Fruit fly (Drosophila melanogaster) whole organism, embryonic: ENCODE measurements around the gene CG7810.

Source experiments
- Awh ChIP-seq: fragments of 200-800 bp; sonication (Bioruptor generic); IDR thresholded peaks from 2 replicates; pipeline ENCODE4, ENCODE4 v1.3.6; 2022; ENCODE audit warnings: missing biosample characterization, missing genetic modification characterization
- Bgb ChIP-seq: fragments of 200-800 bp; sonication (Bioruptor generic); IDR thresholded peaks from 2 replicates; pipeline ENCODE4 v1.3.6; 2022; ENCODE audit warnings: missing biosample characterization, missing genetic modification characterization; ENCODE audit not compliant: partially characterized antibody
- CG12219 ChIP-seq: fragments of 200-800 bp; sonication (Bioruptor generic); optimal IDR thresholded peaks from 3 replicates; lab custom pipeline; 2018; ENCODE audit warnings: missing biosample characterization, mild to moderate bottlenecking, missing genetic modification characterization
- CG12236 ChIP-seq: fragments of 200-800 bp; sonication (Bioruptor generic); optimal IDR thresholded peaks from 2 replicates; lab custom pipeline; 2016; ENCODE audit warnings: missing biosample characterization, missing genetic modification characterization
- CG12659 ChIP-seq: fragments of 200-800 bp; sonication (Bioruptor generic); optimal IDR thresholded peaks from 3 replicates; lab custom pipeline; 2017; ENCODE audit warnings: mild to moderate bottlenecking, missing biosample characterization, missing genetic modification reagents, missing genetic modification characterization
- CG12769 ChIP-seq: fragments of 200-800 bp; sonication (Bioruptor generic); optimal IDR thresholded peaks from 2 replicates; lab custom pipeline; 2019; ENCODE audit warnings: missing biosample characterization, mild to moderate bottlenecking, missing genetic modification characterization, moderate library complexity
- CG14441 ChIP-seq: fragments of 200-800 bp; sonication (Bioruptor generic); IDR thresholded peaks from 2 replicates; pipeline ENCODE4 v1.3.6; 2022; ENCODE audit warnings: missing biosample characterization, missing genetic modification characterization
- CG15514 ChIP-seq: fragments of 200-800 bp; sonication (Bioruptor generic); optimal IDR thresholded peaks from 3 replicates; lab custom pipeline; 2017; ENCODE audit warnings: missing biosample characterization, missing genetic modification characterization, mild to moderate bottlenecking, moderate library complexity, missing genetic modification reagents
- CG17829 ChIP-seq: fragments of 200-800 bp; optimal IDR thresholded peaks from 2 replicates; lab custom pipeline; 2019; ENCODE audit warnings: missing biosample characterization, mild to moderate bottlenecking, missing genetic modification characterization, moderate library complexity
- CG18011 ChIP-seq: fragments of 200-800 bp; sonication (Bioruptor generic); optimal IDR thresholded peaks from 2 replicates; lab custom pipeline; 2017; ENCODE audit warnings: missing biosample characterization, missing genetic modification characterization, mild to moderate bottlenecking, moderate library complexity, missing genotype
- CG32772 ChIP-seq: fragments of 200-800 bp; sonication (Bioruptor generic); IDR thresholded peaks from 2 replicates; pipeline ENCODE4 v1.3.6; 2022; ENCODE audit warnings: missing biosample characterization, missing genetic modification characterization
- CG42726 ChIP-seq: fragments of 200-800 bp; sonication (Bioruptor generic); IDR thresholded peaks from 2 replicates; pipeline ENCODE4 v1.3.6; 2022; ENCODE audit warnings: missing biosample characterization, missing genetic modification characterization; ENCODE audit not compliant: partially characterized antibody
- CG4282 ChIP-seq: fragments of 200-800 bp; sonication (Bioruptor generic); optimal IDR thresholded peaks from 2 replicates; lab custom pipeline; 2016; ENCODE audit warnings: missing biosample characterization, missing genetic modification characterization
- CG7839 ChIP-seq: fragments of 200-800 bp; sonication (Bioruptor generic); optimal IDR thresholded peaks from 3 replicates; lab custom pipeline; 2018; ENCODE audit warnings: missing biosample characterization, mild to moderate bottlenecking, missing genetic modification characterization, moderate library complexity
- CG8359 ChIP-seq: fragments of 200-800 bp; sonication (Bioruptor generic); optimal IDR thresholded peaks from 2 replicates; lab custom pipeline; 2017; ENCODE audit warnings: missing biosample characterization, mild to moderate bottlenecking, missing genetic modification characterization, borderline replicate concordance
- CG9817 ChIP-seq: fragments of 200-800 bp; sonication (Bioruptor generic); optimal IDR thresholded peaks from 2 replicates; lab custom pipeline; 2018; ENCODE audit warnings: missing biosample characterization, mild to moderate bottlenecking, missing genetic modification characterization, moderate library complexity
- CTCF ChIP-seq: fragments of 200-800 bp; sonication (Bioruptor generic); optimal IDR thresholded peaks from 2 replicates; lab custom pipeline; 2017; ENCODE audit warnings: missing biosample characterization, mild to moderate bottlenecking, missing genetic modification characterization, moderate library complexity
- CoRest ChIP-seq: fragments of 200-800 bp; sonication (Bioruptor generic); optimal IDR thresholded peaks from 3 replicates; lab custom pipeline; 2018; ENCODE audit warnings: missing biosample characterization, mild to moderate bottlenecking, missing genetic modification characterization, moderate library complexity
- D19B ChIP-seq: fragments of 200-800 bp; sonication (Bioruptor generic); optimal IDR thresholded peaks from 2 replicates; lab custom pipeline; 2017; ENCODE audit warnings: missing biosample characterization, mild to moderate bottlenecking, missing genetic modification characterization
- Dek ChIP-seq: fragments of 200-800 bp; sonication (Bioruptor generic); optimal IDR thresholded peaks from 3 replicates; lab custom pipeline; 2019; ENCODE audit warnings: missing biosample characterization, mild to moderate bottlenecking, missing genetic modification characterization, moderate library complexity
- Dref ChIP-seq: fragments of 200-800 bp; sonication (Bioruptor generic); IDR thresholded peaks from 2 replicates; pipeline ENCODE4 v1.3.6; 2022; ENCODE audit warnings: missing biosample characterization, missing genetic modification characterization
- Hmr ChIP-seq: fragments of 200-800 bp; sonication (Bioruptor generic); optimal IDR thresholded peaks from 3 replicates; lab custom pipeline; 2017; ENCODE audit warnings: mild to moderate bottlenecking, missing biosample characterization, missing genetic modification reagents, missing genetic modification characterization
- Mad ChIP-seq: fragments of 200-800 bp; sonication (Bioruptor generic); optimal IDR thresholded peaks from 2 replicates; lab custom pipeline; 2016; ENCODE audit warnings: missing biosample characterization, missing genetic modification characterization
- PHDP ChIP-seq: fragments of 200-800 bp; sonication (Bioruptor generic); optimal IDR thresholded peaks from 3 replicates; lab custom pipeline; 2018; ENCODE audit warnings: missing biosample characterization, mild to moderate bottlenecking, missing genetic modification characterization, moderate library complexity
- Ptx1 ChIP-seq: fragments of 200-800 bp; sonication (Bioruptor generic); IDR thresholded peaks from 2 replicates; pipeline ENCODE4 v1.3.6; 2022; ENCODE audit warnings: missing biosample characterization, missing genetic modification characterization
- Scr ChIP-seq: fragments of 200-800 bp; sonication (Bioruptor generic); IDR thresholded peaks from 2 replicates; pipeline ENCODE4 v1.3.6; 2022; ENCODE audit warnings: missing biosample characterization, missing genetic modification characterization; ENCODE audit not compliant: partially characterized antibody
- Vsx1 ChIP-seq: fragments of 200-800 bp; sonication (Bioruptor generic); optimal IDR thresholded peaks from 2 replicates; lab custom pipeline; 2017; ENCODE audit warnings: missing biosample characterization, mild to moderate bottlenecking, missing genetic modification characterization, missing genetic modification reagents
- Xrp1 ChIP-seq: fragments of 200-800 bp; sonication (Bioruptor generic); IDR thresholded peaks from 2 replicates; pipeline ENCODE4 v1.3.6; 2022; ENCODE audit warnings: missing biosample characterization, missing genetic modification characterization
- abd-A ChIP-seq: fragments of 200-800 bp; sonication (Bioruptor generic); optimal IDR thresholded peaks from 3 replicates; lab custom pipeline; 2019; ENCODE audit warnings: missing biosample characterization, mild to moderate bottlenecking, missing genetic modification characterization, moderate library complexity
- br ChIP-seq: fragments of >200 bp; optimal IDR thresholded peaks from 2 replicates; lab custom pipeline; 2017
- cas ChIP-seq: fragments of 200-800 bp; sonication (Bioruptor generic); IDR thresholded peaks from 2 replicates; pipeline ENCODE4 v1.3.6; 2022; ENCODE audit warnings: missing biosample characterization, missing genetic modification characterization
- ci ChIP-seq: fragments of 200-800 bp; sonication (Bioruptor generic); IDR thresholded peaks from 3 replicates; pipeline ENCODE4 v1.3.6; 2022; ENCODE audit warnings: missing biosample characterization, missing genetic modification characterization
- gcm ChIP-seq: fragments of 200-800 bp; sonication (Bioruptor generic); optimal IDR thresholded peaks from 2 replicates; lab custom pipeline; 2019; ENCODE audit warnings: missing biosample characterization, mild to moderate bottlenecking, missing genetic modification characterization, moderate library complexity
- gfzf ChIP-seq: fragments of 200-800 bp; sonication (Bioruptor generic); optimal IDR thresholded peaks from 2 replicates; lab custom pipeline; 2016; ENCODE audit warnings: missing biosample characterization, mild to moderate bottlenecking, missing genetic modification characterization, moderate library complexity
- h ChIP-seq: fragments of >200 bp; optimal IDR thresholded peaks from 2 replicates; lab custom pipeline; 2017
- seq ChIP-seq: fragments of 200-800 bp; sonication (Bioruptor generic); IDR thresholded peaks from 2 replicates; pipeline ENCODE4 v1.3.6; 2022; ENCODE audit warnings: missing biosample characterization, missing genetic modification characterization
- sima ChIP-seq: fragments of 200-800 bp; sonication (Bioruptor generic); optimal IDR thresholded peaks from 2 replicates; lab custom pipeline; 2016; ENCODE audit warnings: missing biosample characterization, missing genetic modification characterization
- vvl ChIP-seq: fragments of 200-800 bp; sonication (Bioruptor generic); IDR thresholded peaks from 2 replicates; pipeline ENCODE4 v1.3.6; 2022; ENCODE audit warnings: missing biosample characterization, missing genetic modification characterization
- wdn ChIP-seq: fragments of 200-800 bp; sonication (Bioruptor generic); IDR thresholded peaks from 2 replicates; pipeline ENCODE4 v1.3.6; 2022; ENCODE audit warnings: missing biosample characterization, missing genetic modification characterization

Gene CG7810

dm6 chr2L:8270916-8271315 is 40.1 kb downstream of the CG7810 start (continued):
- TF ChIP-seq CG9817 (tag; lab: Kevin White, UChicago), result no peak
- peak; percentile 54; the same call in 1 of the 2 replicates for TF ChIP-seq Xrp1 (GFP tag; lab: Robert Waterston, UW)
- no peak for TF ChIP-seq CG8359 (GFP tag; lab: Kevin White, UChicago)
- TF ChIP-seq, all 482 proteins: peak for 11

- TF ChIP-seq CG32772 (GFP tag; lab: Robert Waterston, UW) (no peak), Scr (GFP tag; lab: Robert Waterston, UW) (no peak), seq (GFP tag; lab: Robert Waterston, UW) (no peak), abd-A (tag; lab: Kevin White, UChicago) (peak; percentile 50), CG12659 (GFP tag; lab: Kevin White, UChicago) (no peak), Awh (GFP tag; lab: Robert Waterston, UW) (peak; percentile 76), D19B (GFP tag; lab: Kevin White, UChicago) (no peak), Dek (tag; lab: Kevin White, UChicago) (no peak), CG12219 (GFP tag; lab: Kevin White, UChicago) (no peak), CG12236 (GFP tag; lab: Kevin White, UChicago) (no peak), CG42726 (GFP tag; lab: Robert Waterston, UW) (no peak), CoRest (tag; lab: Kevin White, UChicago) (no peak), CG7839 (tag; lab: Kevin White, UChicago) (no peak), sima (GFP tag; lab: Kevin White, UChicago) (no peak), CG18011 (no peak), CG15514 (GFP tag; lab: Kevin White, UChicago) (no peak), vvl (peak; percentile 62; the same call in 1 of the 2 replicates), gfzf (GFP tag; lab: Kevin White, UChicago) (no peak), br (lab: Kevin White, UChicago) (no peak), CG17829 (tag; lab: Kevin White, UChicago) (no peak), PHDP (tag; lab: Kevin White, UChicago) (no peak), Vsx1 (GFP tag; lab: Kevin White, UChicago) (peak; percentile 22), wdn (GFP tag; lab: Robert Waterston, UW) (no peak), ci (GFP tag; lab: Robert Waterston, UW) (no peak), Mad (GFP tag; lab: Kevin White, UChicago) (no peak), Hmr (GFP tag; lab: Kevin White, UChicago) (no peak), Dref (GFP tag; lab: Robert Waterston, UW) (no peak), Bgb (no peak), cas (GFP tag; lab: Robert Waterston, UW) (no peak), gcm (GFP tag; lab: Kevin White, UChicago) (no peak), CTCF (GFP tag; lab: Kevin White, UChicago) (no peak), CG14441 (GFP tag; lab: Robert Waterston, UW) (no peak), CG12769 (tag; lab: Kevin White, UChicago) (peak; percentile 22), Ptx1 (GFP tag; lab: Robert Waterston, UW) (no peak), CG4282 (GFP tag; lab: Kevin White, UChicago) (no peak), h (lab: Kevin White, UChicago) (no peak)
Observed at dm6 chr2L:8268679-8269078, 42.3 kb downstream of the CG7810 start.
